Worm (Caenorhabditis elegans): ENCODE measurements around the gene irld-40.

DNA sequence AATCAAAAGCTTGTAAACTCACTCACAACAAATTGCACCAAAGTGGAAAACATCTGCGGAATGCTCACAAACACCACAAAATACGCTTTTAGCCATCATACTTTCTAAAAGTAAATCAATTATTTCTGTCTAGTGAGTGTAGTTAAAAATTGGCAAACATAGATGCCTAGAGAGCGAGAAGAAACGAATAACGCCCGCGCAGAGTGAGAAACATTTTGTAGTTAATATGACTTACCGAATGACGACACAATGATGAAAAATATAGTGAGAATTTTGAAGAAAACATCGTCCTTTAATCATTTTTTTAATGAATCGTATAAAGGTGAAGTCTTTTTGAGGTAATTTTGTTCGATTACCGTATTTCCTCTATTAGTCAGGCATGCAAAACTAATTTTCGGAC is 33.0 kb upstream of the irld-40 start, which contains the start of gene nhr-238:
- TF ChIP-seq ama-1 (optimal IDR thresholded peaks at IDR 0.05) (no peak), pag-3 (tag; optimal IDR thresholded peaks at IDR 0.05; ENCODE audit: borderline replicate concordance) (no peak), pqm-1 (tag; optimal IDR thresholded peaks at IDR 0.05) (no peak)
